Fruit fly (Drosophila melanogaster) whole organism, prepupa: ENCODE results near the gene LManII.

ENCODE experiments used
- CG16779 ChIP-seq: fragments of 200-800 bp; sonication (Bioruptor generic); optimal IDR thresholded peaks from 3 replicates; lab custom pipeline; 2017; ENCODE audit warnings: missing biosample characterization, mild to moderate bottlenecking, missing genetic modification characterization
- CG3919 ChIP-seq: fragments of 200-800 bp; sonication (Bioruptor generic); optimal IDR thresholded peaks from 3 replicates; lab custom pipeline; 2016; ENCODE audit warnings: missing biosample characterization, missing genetic modification characterization
- CG6276 ChIP-seq: fragments of 200-800 bp; sonication (Bioruptor generic); optimal IDR thresholded peaks from 2 replicates; lab custom pipeline; 2017; ENCODE audit warnings: missing biosample characterization, mild to moderate bottlenecking, missing genetic modification characterization
- salr ChIP-seq, 2 experiments: fragments of 200-800 bp; sonication (Bioruptor generic); optimal IDR thresholded peaks; 3 replicates each; lab custom pipeline; 2016 to 2018; ENCODE audit warnings: missing biosample characterization in 2 of 2, missing genetic modification characterization in 2 of 2, mild to moderate bottlenecking in 1 of 2

- no peak for TF ChIP-seq CG3919 (GFP tag; lab: Kevin White, UChicago)
- peak in 1 of 2 experiments; percentile 88 for TF ChIP-seq salr (GFP tag; optimal IDR thresholded peaks at IDR 0.05; lab: Kevin White, UChicago)
- no peak for TF ChIP-seq CG6276 (GFP tag; lab: Kevin White, UChicago)
- TF ChIP-seq CG16779 (tag; lab: Kevin White, UChicago), result no peak
Observed at dm6 chr2L:10408122-10408576, 49.3 kb upstream of the LManII start, which contains the start of the genes Ip259 and RpS27A.
